Fruit fly (Drosophila melanogaster) whole organism, embryonic: Measurements from ENCODE around the gene dpr20.

Experiments
- Atf-2 ChIP-seq: fragments of 200-800 bp; sonication (Bioruptor generic); optimal IDR thresholded peaks from 2 replicates; lab custom pipeline; 2016; ENCODE audit warnings: missing biosample characterization, missing genetic modification characterization
- CG10209 ChIP-seq: fragments of 200-800 bp; sonication (Bioruptor generic); optimal IDR thresholded peaks from 3 replicates; lab custom pipeline; 2017; ENCODE audit warnings: missing biosample characterization, mild to moderate bottlenecking, missing genetic modification characterization, missing genetic modification reagents
- CG11723 ChIP-seq: fragments of 200-800 bp; sonication (Bioruptor generic); optimal IDR thresholded peaks from 2 replicates; lab custom pipeline; 2017; ENCODE audit warnings: missing biosample characterization, mild to moderate bottlenecking, missing genetic modification characterization
- CG12155 ChIP-seq: fragments of 200-800 bp; sonication (Bioruptor generic); optimal IDR thresholded peaks from 3 replicates; lab custom pipeline; 2016; ENCODE audit warnings: missing biosample characterization, missing genetic modification characterization
- CG12299 ChIP-seq: fragments of 200-800 bp; sonication (Bioruptor generic); optimal IDR thresholded peaks from 2 replicates; lab custom pipeline; 2018; ENCODE audit warnings: missing biosample characterization, mild to moderate bottlenecking, missing genetic modification characterization
- CG1233 ChIP-seq: fragments of 200-800 bp; sonication (Bioruptor generic); optimal IDR thresholded peaks from 4 replicates; lab custom pipeline; 2018; ENCODE audit warnings: missing biosample characterization, mild to moderate bottlenecking, missing genetic modification characterization
- CG13123 ChIP-seq: fragments of 200-800 bp; sonication (Bioruptor generic); optimal IDR thresholded peaks from 2 replicates; lab custom pipeline; 2016; ENCODE audit warnings: missing biosample characterization, missing genetic modification characterization
- CG13287 ChIP-seq: fragments of 200-800 bp; sonication (Bioruptor generic); IDR thresholded peaks from 2 replicates; pipeline ENCODE4 v1.3.6; 2022; ENCODE audit warnings: missing biosample characterization, missing genetic modification characterization; ENCODE audit not compliant: partially characterized antibody
- CG14710 ChIP-seq: fragments of 200-800 bp; sonication (Bioruptor generic); optimal IDR thresholded peaks from 3 replicates; lab custom pipeline; 2019; ENCODE audit warnings: missing biosample characterization, mild to moderate bottlenecking, missing genetic modification characterization, moderate library complexity
- CG15696 ChIP-seq: fragments of 200-800 bp; sonication (Bioruptor generic); optimal IDR thresholded peaks from 2 replicates; lab custom pipeline; 2019; ENCODE audit warnings: missing biosample characterization, mild to moderate bottlenecking, missing genetic modification characterization, moderate library complexity
- CG1647 ChIP-seq: fragments of 200-800 bp; sonication (Bioruptor generic); optimal IDR thresholded peaks from 3 replicates; lab custom pipeline; 2016; ENCODE audit warnings: missing biosample characterization, missing genetic modification characterization
- CG16863 ChIP-seq: fragments of 200-800 bp; sonication (Bioruptor generic); optimal IDR thresholded peaks from 3 replicates; lab custom pipeline; 2016; ENCODE audit warnings: missing biosample characterization, missing genetic modification characterization
- CG17328 ChIP-seq: fragments of 200-800 bp; sonication (Bioruptor generic); IDR thresholded peaks from 2 replicates; pipeline ENCODE4 v1.3.6; 2022; ENCODE audit warnings: missing biosample characterization, missing genetic modification characterization
- CG3847 ChIP-seq: fragments of 200-800 bp; sonication (Bioruptor generic); IDR thresholded peaks from 2 replicates; pipeline ENCODE4 v1.3.6; 2022; ENCODE audit warnings: missing biosample characterization, missing genetic modification characterization
- CG4424 ChIP-seq: fragments of 200-800 bp; sonication (Bioruptor generic); optimal IDR thresholded peaks from 3 replicates; lab custom pipeline; 2016; ENCODE audit warnings: missing biosample characterization, missing genetic modification characterization
- CG5953 ChIP-seq: fragments of 200-800 bp; sonication (Bioruptor generic); IDR thresholded peaks from 2 replicates; pipeline ENCODE4 v1.3.6; 2022; ENCODE audit warnings: missing biosample characterization, missing genetic modification characterization
- CG7556 ChIP-seq: fragments of 200-800 bp; sonication (Bioruptor generic); optimal IDR thresholded peaks from 2 replicates; lab custom pipeline; 2017; ENCODE audit warnings: missing biosample characterization, mild to moderate bottlenecking, missing genetic modification characterization
- CG7963 ChIP-seq: fragments of 200-800 bp; sonication (Bioruptor generic); IDR thresholded peaks from 3 replicates; pipeline ENCODE4 v1.3.6; 2022; ENCODE audit warnings: missing biosample characterization, missing genetic modification characterization; ENCODE audit not compliant: partially characterized antibody
- CG8388 ChIP-seq: fragments of 200-800 bp; sonication (Bioruptor generic); optimal IDR thresholded peaks from 2 replicates; lab custom pipeline; 2019; ENCODE audit warnings: missing biosample characterization, mild to moderate bottlenecking, missing genetic modification characterization, moderate library complexity
- CG9215 ChIP-seq: fragments of 200-800 bp; sonication (Bioruptor generic); IDR thresholded peaks from 2 replicates; pipeline ENCODE4 v1.3.6; 2022; ENCODE audit warnings: missing biosample characterization, missing genetic modification characterization
- Dbx ChIP-seq: fragments of 200-800 bp; sonication (Bioruptor generic); IDR thresholded peaks from 3 replicates; pipeline ENCODE4 v1.3.6; 2022; ENCODE audit warnings: missing biosample characterization, missing genetic modification characterization
- Dip2 ChIP-seq: fragments of 200-800 bp; sonication (Bioruptor generic); IDR thresholded peaks from 2 replicates; pipeline ENCODE4 v1.3.6; 2022; ENCODE audit warnings: missing biosample characterization, missing genetic modification characterization
- Dll ChIP-seq: fragments of 200-800 bp; sonication (Bioruptor generic); IDR thresholded peaks from 4 replicates; pipeline ENCODE4 v1.3.6; 2022; ENCODE audit warnings: missing biosample characterization, missing genetic modification characterization; ENCODE audit not compliant: partially characterized antibody
- E2f2 ChIP-seq: fragments of 200-800 bp; sonication (Bioruptor generic); IDR thresholded peaks from 2 replicates; pipeline ENCODE4 v1.3.6; 2022; ENCODE audit warnings: missing biosample characterization, missing genetic modification characterization
- Ets65A ChIP-seq: fragments of 200-800 bp; sonication (Bioruptor generic); peaks from one replicate; lab custom pipeline; 2016; ENCODE audit warnings: missing biosample characterization, missing genetic modification characterization
- Lpt ChIP-seq: fragments of >200 bp; optimal IDR thresholded peaks from 2 replicates; lab custom pipeline; 2018; ENCODE audit warnings: missing biosample characterization, missing genetic modification characterization
- Ptx1 ChIP-seq: fragments of 200-800 bp; sonication (Bioruptor generic); IDR thresholded peaks from 2 replicates; pipeline ENCODE4 v1.3.6; 2022; ENCODE audit warnings: missing biosample characterization, missing genetic modification characterization
- Ravus ChIP-seq: fragments of 200-800 bp; sonication (Bioruptor generic); IDR thresholded peaks from 2 replicates; pipeline ENCODE4 v1.3.6; 2022; ENCODE audit warnings: missing biosample characterization, missing genetic modification characterization
- Six4 ChIP-seq: fragments of 200-800 bp; sonication (Bioruptor generic); optimal IDR thresholded peaks from 2 replicates; lab custom pipeline; 2016; ENCODE audit warnings: missing biosample characterization, missing genetic modification characterization
- Trl ChIP-seq, 3 experiments: fragments of >200 bp in 2 of 3; fragments of 200-800 bp in 1 of 3; sonication (Bioruptor generic) in 1 of 3; optimal IDR thresholded peaks; 2 replicates in 1 of 3; 3 replicates in 2 of 3; lab custom pipeline; 2016 to 2017; ENCODE audit warnings: missing biosample characterization in 1 of 3, missing genetic modification characterization in 1 of 3
- Xrp1 ChIP-seq: fragments of 200-800 bp; sonication (Bioruptor generic); IDR thresholded peaks from 2 replicates; pipeline ENCODE4 v1.3.6; 2022; ENCODE audit warnings: missing biosample characterization, missing genetic modification characterization
- ab ChIP-seq: fragments of 200-800 bp; sonication (Bioruptor generic); optimal IDR thresholded peaks from 2 replicates; lab custom pipeline; 2016; ENCODE audit warnings: missing biosample characterization, missing genetic modification characterization
- bab2 ChIP-seq: fragments of 200-800 bp; sonication (Bioruptor generic); optimal IDR thresholded peaks from 2 replicates; lab custom pipeline; 2016; ENCODE audit warnings: missing biosample characterization, missing genetic modification characterization
- cas ChIP-seq: fragments of 200-800 bp; sonication (Bioruptor generic); IDR thresholded peaks from 2 replicates; pipeline ENCODE4 v1.3.6; 2022; ENCODE audit warnings: missing biosample characterization, missing genetic modification characterization
- crol ChIP-seq: fragments of 200-800 bp; sonication (Bioruptor generic); IDR thresholded peaks from 2 replicates; pipeline ENCODE4 v1.3.6; 2022; ENCODE audit warnings: missing biosample characterization, missing genetic modification characterization
- dati ChIP-seq: fragments of 200-800 bp; sonication (Bioruptor generic); IDR thresholded peaks from 2 replicates; pipeline ENCODE4 v1.3.6; 2022; ENCODE audit warnings: missing biosample characterization, missing genetic modification characterization
- exex ChIP-seq: fragments of 200-800 bp; sonication (Bioruptor generic); optimal IDR thresholded peaks from 4 replicates; lab custom pipeline; 2018; ENCODE audit warnings: missing biosample characterization, mild to moderate bottlenecking, missing genetic modification characterization, moderate library complexity
- fu2 ChIP-seq: fragments of 200-800 bp; sonication (Bioruptor generic); optimal IDR thresholded peaks from 2 replicates; lab custom pipeline; 2016; ENCODE audit warnings: missing biosample characterization, missing genetic modification characterization
- klu ChIP-seq: fragments of 200-800 bp; sonication (Bioruptor generic); IDR thresholded peaks from 2 replicates; pipeline ENCODE4 v1.3.6; 2022; ENCODE audit warnings: missing biosample characterization, missing genetic modification characterization
- lola ChIP-seq, 3 experiments: fragments of >200 bp in 2 of 3; fragments of 200-800 bp in 1 of 3; sonication (Bioruptor generic) in 1 of 3; optimal IDR thresholded peaks; 2 replicates each; lab custom pipeline; 2017 to 2019; ENCODE audit warnings: missing biosample characterization in 3 of 3, missing genetic modification characterization in 3 of 3, mild to moderate bottlenecking in 1 of 3, moderate library complexity in 1 of 3
- nom ChIP-seq: fragments of 200-800 bp; sonication (Bioruptor generic); optimal IDR thresholded peaks from 2 replicates; lab custom pipeline; 2017; ENCODE audit warnings: missing biosample characterization, missing genetic modification characterization, mild to moderate bottlenecking, moderate library complexity, missing genetic modification reagents
- repo ChIP-seq: fragments of 200-800 bp; sonication (Bioruptor generic); optimal IDR thresholded peaks from 2 replicates; lab custom pipeline; 2016; ENCODE audit warnings: missing biosample characterization, missing genetic modification characterization
- row ChIP-seq: fragments of 200-800 bp; sonication (Bioruptor generic); IDR thresholded peaks from 3 replicates; pipeline ENCODE4 v1.3.6; 2022; ENCODE audit warnings: missing biosample characterization, missing genetic modification characterization
- sisA ChIP-seq: fragments of 200-800 bp; sonication (Bioruptor generic); IDR thresholded peaks from 2 replicates; pipeline ENCODE4 v1.3.6; 2022; ENCODE audit warnings: missing biosample characterization, missing genetic modification characterization
- slbo ChIP-seq: fragments of 200-800 bp; sonication (Bioruptor generic); IDR thresholded peaks from 2 replicates; pipeline ENCODE4 v1.3.6; 2022; ENCODE audit warnings: missing biosample characterization, missing genetic modification characterization
- tap ChIP-seq: fragments of 200-800 bp; optimal IDR thresholded peaks from 3 replicates; lab custom pipeline; 2019; ENCODE audit warnings: missing biosample characterization, mild to moderate bottlenecking, missing genetic modification characterization, moderate library complexity
- tgo ChIP-seq: fragments of 200-800 bp; sonication (Bioruptor generic); IDR thresholded peaks from 3 replicates; pipeline ENCODE4 v1.3.6; 2022; ENCODE audit warnings: missing biosample characterization, missing genetic modification characterization
- unpg ChIP-seq: fragments of 200-800 bp; sonication (Bioruptor generic); optimal IDR thresholded peaks from 3 replicates; lab custom pipeline; 2018; ENCODE audit warnings: missing biosample characterization, mild to moderate bottlenecking, missing genetic modification characterization, moderate library complexity
- wdn ChIP-seq: fragments of 200-800 bp; sonication (Bioruptor generic); IDR thresholded peaks from 2 replicates; pipeline ENCODE4 v1.3.6; 2022; ENCODE audit warnings: missing biosample characterization, missing genetic modification characterization
- zen ChIP-seq: fragments of 200-800 bp; sonication (Bioruptor generic); optimal IDR thresholded peaks from 3 replicates; lab custom pipeline; 2018; ENCODE audit warnings: missing biosample characterization, mild to moderate bottlenecking, missing genetic modification characterization, moderate library complexity
- zfh2 ChIP-seq: fragments of 200-800 bp; sonication (Bioruptor generic); optimal IDR thresholded peaks from 2 replicates; lab custom pipeline; 2016; ENCODE audit warnings: missing biosample characterization, missing genetic modification characterization

dpr20 gene

dm6 chr3L:821951-822350 lies 35.1 kb downstream of the dpr20 start (continued):
- TF ChIP-seq lola (GFP tag; optimal IDR thresholded peaks at IDR 0.05; lab: Kevin White, UChicago): peak in 1 of 3 experiments; percentile 55
- no peak for TF ChIP-seq CG13287 (GFP tag; lab: Robert Waterston, UW)
- TF ChIP-seq wdn (GFP tag; lab: Robert Waterston, UW): peak; percentile 28; the same call in 1 of the 2 replicates
- no peak for TF ChIP-seq Dbx (GFP tag; lab: Robert Waterston, UW)
- no peak for TF ChIP-seq Lpt (GFP tag; lab: Kevin White, UChicago)
- peak; percentile 43; the same call in 1 of the 2 replicates for TF ChIP-seq klu
- peak; percentile 71 for TF ChIP-seq CG17328
- peak; percentile 75 for TF ChIP-seq row (GFP tag; lab: Robert Waterston, UW)
- peak; percentile 65 for TF ChIP-seq nom
- peak; percentile 72 for TF ChIP-seq CG7556
- peak; percentile 8; the same call in 1 of the 2 replicates for TF ChIP-seq CG3847 (GFP tag; lab: Robert Waterston, UW)
- TF ChIP-seq zfh2 (GFP tag; lab: Kevin White, UChicago): no peak
- peak; percentile 48; the same call in 1 of the 2 replicates for TF ChIP-seq CG9215
- TF ChIP-seq Six4: peak; percentile 77
- peak; percentile 84 for TF ChIP-seq tgo
- TF ChIP-seq CG1233 (GFP tag; lab: Kevin White, UChicago): peak; percentile 59
- peak; percentile 5 for TF ChIP-seq CG13123 (GFP tag; lab: Kevin White, UChicago)
- TF ChIP-seq Dll (GFP tag; lab: Robert Waterston, UW): no peak
- peak; percentile 66 for TF ChIP-seq zen (tag; lab: Kevin White, UChicago)
- peak; percentile 14 for TF ChIP-seq CG12155 (GFP tag; lab: Kevin White, UChicago)
- peak; percentile 82 for TF ChIP-seq tap
- no peak for TF ChIP-seq Dip2 (GFP tag; lab: Robert Waterston, UW)
- peak; percentile 22 for TF ChIP-seq repo
- TF ChIP-seq cas (GFP tag; lab: Robert Waterston, UW): no peak
- peak; percentile 77 for TF ChIP-seq Ptx1 (GFP tag; lab: Robert Waterston, UW)
- no peak for TF ChIP-seq Ets65A (GFP tag; lab: Kevin White, UChicago)
- TF ChIP-seq CG1647 (GFP tag; lab: Kevin White, UChicago): peak; percentile 20
- no peak for TF ChIP-seq CG16863
- TF ChIP-seq dati: no peak
- peak; percentile 82 for TF ChIP-seq Xrp1
- TF ChIP-seq CG7963 (GFP tag; lab: Robert Waterston, UW): no peak
- peak; percentile 68 for TF ChIP-seq CG10209 (GFP tag; lab: Kevin White, UChicago)
- peak; percentile 38 for TF ChIP-seq bab2 (GFP tag; lab: Kevin White, UChicago)
- peak; percentile 75 for TF ChIP-seq CG14710 (tag; lab: Kevin White, UChicago)
- peak; percentile 32 for TF ChIP-seq CG11723 (GFP tag; lab: Kevin White, UChicago)
- TF ChIP-seq CG8388 (GFP tag; lab: Kevin White, UChicago): peak; percentile 77
- 0 out of 2 replicates have a peak, but pooled peaks have one; percentile 16 for TF ChIP-seq crol (GFP tag; lab: Robert Waterston, UW)
- TF ChIP-seq CG15696 (tag; lab: Kevin White, UChicago): peak; percentile 68
- no peak; the same call in 1 of the 2 replicates for TF ChIP-seq Ravus
- peak; percentile 79 for TF ChIP-seq CG4424 (GFP tag; lab: Kevin White, UChicago)
- TF ChIP-seq ab (GFP tag; lab: Kevin White, UChicago): no peak
- TF ChIP-seq Atf-2 (GFP tag; lab: Kevin White, UChicago): no peak
- peak; percentile 82 for TF ChIP-seq unpg (GFP tag; lab: Kevin White, UChicago)
- no peak for TF ChIP-seq CG12299 (tag; lab: Kevin White, UChicago)
- no peak for TF ChIP-seq exex (tag; lab: Kevin White, UChicago)
- no peak for TF ChIP-seq CG5953 (GFP tag; lab: Robert Waterston, UW)
- peak; percentile 75 for TF ChIP-seq sisA (GFP tag; lab: Robert Waterston, UW)
- TF ChIP-seq E2f2 (GFP tag; lab: Robert Waterston, UW): peak; percentile 39; the same call in 1 of the 2 replicates
- TF ChIP-seq Trl (optimal IDR thresholded peaks at IDR 0.05; lab: Kevin White, UChicago): no peak
- no peak for TF ChIP-seq Trl (GFP tag; optimal IDR thresholded peaks at IDR 0.05; lab: Kevin White, UChicago)
- peak; percentile 37 for TF ChIP-seq slbo (GFP tag; lab: Robert Waterston, UW)
- no peak for TF ChIP-seq fu2 (GFP tag; lab: Kevin White, UChicago)
